Worm (Caenorhabditis elegans): ENCODE measurements around the gene T12A7.9.

ce11 chrIV:11718653-11719052 lies 37.2 kb downstream of the T12A7.9 start:
- TF ChIP-seq klf-2 (GFP tag; conservative IDR thresholded peaks at IDR 0.05), result no peak
- no peak for TF ChIP-seq flt-1 (GFP tag; IDR thresholded peaks at IDR 0.05)
